Worm (Caenorhabditis elegans): ENCODE measurements around the gene F56D6.21.

ce11 chrIV:3874417-3874816, 30.3 kb upstream of the F56D6.21 start:
- TF ChIP-seq lin-35 (GFP tag; optimal IDR thresholded peaks at IDR 0.05) (no peak), mxl-1 (tag; optimal IDR thresholded peaks at IDR 0.05) (no peak), nfya-2 (GFP tag; IDR thresholded peaks at IDR 0.05) (no peak), Y79H2A.3 (GFP tag; conservative IDR thresholded peaks at IDR 0.05) (no peak), cebp-2 (GFP tag; IDR thresholded peaks at IDR 0.05) (no peak), pbrm-1 (GFP tag; IDR thresholded peaks at IDR 0.05) (no peak), dpl-1 (GFP tag; optimal IDR thresholded peaks at IDR 0.05) (no peak), lin-54 (GFP tag; optimal IDR thresholded peaks at IDR 0.05) (no peak), repo-1 (tag; optimal IDR thresholded peaks at IDR 0.05) (no peak), Y95B8A.8 (GFP tag; IDR thresholded peaks at IDR 0.05) (no peak), lsy-27 (tag; optimal IDR thresholded peaks at IDR 0.05; ENCODE audit: borderline replicate concordance, insufficient read depth) (no peak), ets-4 (GFP tag; optimal IDR thresholded peaks at IDR 0.05) (no peak)
